Fruit fly (Drosophila melanogaster) whole organism, pupa: Measurements from ENCODE around the gene Cad86C.

Experiments
- CG10348 ChIP-seq: fragments of 200-800 bp; sonication (Bioruptor generic); IDR thresholded peaks from 2 replicates; pipeline ENCODE4 v1.3.6; 2022; ENCODE audit warnings: missing biosample characterization, missing genetic modification characterization
- gl ChIP-seq: fragments of 200-800 bp; sonication (Bioruptor generic); optimal IDR thresholded peaks from 2 replicates; lab custom pipeline; 2018; ENCODE audit warnings: missing biosample characterization, mild to moderate bottlenecking, missing genetic modification characterization

DNA sequence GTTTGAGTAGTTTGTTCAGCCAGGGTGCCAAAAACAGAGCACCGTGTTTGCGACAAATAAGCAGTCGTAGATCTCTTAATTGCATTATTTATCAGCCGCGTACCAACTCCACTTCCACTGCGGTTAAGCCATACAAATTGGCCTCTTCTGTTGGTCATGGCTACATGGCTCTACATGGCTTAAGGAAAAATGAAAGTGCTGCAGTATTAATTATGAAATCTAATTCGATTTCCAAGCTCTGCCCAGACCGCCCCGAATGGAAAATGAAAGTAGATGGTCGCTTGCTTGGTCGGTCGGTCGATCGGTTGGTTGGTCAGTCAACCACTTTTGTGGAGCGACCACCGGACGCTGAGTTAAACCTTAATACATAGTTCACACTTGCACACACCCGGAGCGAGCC lies 10.0 kb downstream of the Cad86C start:
- TF ChIP-seq gl (no peak), CG10348 (GFP tag; lab: Robert Waterston, UW) (no peak)
